Fruit fly (Drosophila melanogaster) whole organism, larva: Measurements from ENCODE around the gene CG34316.

ENCODE experiments used
- noc ChIP-seq: fragments of 200-800 bp; sonication (Bioruptor generic); optimal IDR thresholded peaks from 3 replicates; lab custom pipeline; 2019; ENCODE audit warnings: missing biosample characterization, mild to moderate bottlenecking, missing genetic modification characterization, moderate library complexity

The CG34316 gene

DNA sequence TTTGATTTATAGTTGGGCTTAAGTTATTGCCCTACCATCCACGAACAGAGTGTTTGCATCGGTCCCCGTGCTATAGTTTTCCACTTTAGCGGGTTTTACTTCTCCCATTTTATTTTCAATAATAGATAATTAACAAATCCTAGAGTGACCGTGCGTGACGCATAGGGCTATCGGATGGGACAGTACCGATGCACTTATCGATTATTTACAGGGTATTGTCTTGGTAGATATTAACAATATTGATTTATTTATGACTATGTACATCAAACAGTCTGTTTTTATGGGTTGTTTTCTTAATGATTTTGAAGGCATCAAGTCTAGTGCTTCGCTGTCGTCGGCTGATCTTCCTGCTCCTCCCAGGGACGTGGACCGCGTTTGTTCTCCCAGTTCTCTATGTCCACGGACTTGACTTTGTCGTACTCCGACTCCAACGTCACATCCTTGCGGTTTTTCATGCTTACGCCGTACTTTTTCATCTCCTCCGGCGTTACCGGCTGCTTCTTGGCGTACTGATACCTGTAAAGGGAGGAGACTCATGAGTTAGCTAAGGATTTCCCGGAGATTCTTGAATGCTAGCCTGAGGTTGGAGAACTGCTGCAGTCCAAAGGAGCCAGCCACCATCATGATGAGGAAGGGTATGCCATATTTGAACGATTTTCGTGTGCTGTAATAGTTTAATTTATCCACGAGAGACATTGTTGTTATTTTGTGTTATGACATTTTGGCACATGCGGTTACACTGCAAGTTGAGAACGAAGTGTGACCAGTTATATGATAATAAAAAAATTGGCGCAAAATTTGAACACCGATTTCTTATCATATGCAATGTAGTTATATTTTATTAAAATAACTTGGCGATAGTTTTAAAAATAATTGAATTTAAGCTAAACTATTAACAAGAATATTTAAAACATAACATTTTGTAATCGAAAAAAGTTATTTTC, 47.8 kb downstream of the CG34316 start, which contains the start of the genes MRG15 and Tm1:
TSS of gene MRG15 (minus strand) at position 184 of the 944 bp plus-strand sequence.
TSS of gene Tm1 (plus strand) at position 295 of the 944 bp plus-strand sequence.
- no peak for TF ChIP-seq noc (tag; lab: Kevin White, UChicago)

DNA sequence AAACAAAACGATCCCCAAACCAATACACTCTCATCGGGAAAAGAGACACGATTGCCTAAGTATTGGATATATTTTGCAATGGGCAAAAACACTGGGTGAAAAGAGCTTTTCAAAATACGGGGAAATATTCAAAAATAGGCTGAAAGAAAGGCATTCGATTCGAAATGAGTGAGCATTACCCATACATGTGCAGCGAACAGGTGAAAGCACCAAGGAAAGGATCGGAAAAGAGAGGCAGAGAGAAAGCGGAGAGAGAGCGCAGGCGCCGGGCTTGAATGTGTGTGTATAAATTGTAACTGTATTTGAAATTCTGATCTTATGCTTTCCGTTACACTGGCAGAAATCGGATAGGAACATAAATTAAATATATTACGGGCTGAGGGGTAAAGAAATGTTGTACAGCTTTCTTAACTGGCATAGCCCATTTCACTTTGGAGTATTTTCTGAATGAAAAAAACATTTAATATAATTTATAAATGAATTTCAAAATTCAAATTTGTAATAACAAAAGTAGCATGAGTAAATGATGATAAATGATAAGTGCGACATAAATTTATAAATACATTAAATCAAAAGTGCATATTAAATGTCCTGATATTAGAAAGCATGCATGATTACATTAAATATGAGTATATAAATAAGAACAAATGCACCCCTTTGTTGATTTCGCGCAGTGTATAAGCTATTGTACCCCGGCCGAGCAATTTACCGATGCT, 50.4 kb downstream of the CG34316 start:
- peak; percentile 48 for TF ChIP-seq noc (tag; lab: Kevin White, UChicago)
